Worm (Caenorhabditis elegans) whole organism, L3 larva: ENCODE measurements around the gene lgg-2.

Experiments
- R02D3.7 ChIP-seq: fragments of 150-350 bp; optimal IDR thresholded peaks from 2 replicates; lab custom pipeline; 2014; ENCODE audit warnings: missing biosample characterization, missing genetic modification characterization
- ZK546.5 ChIP-seq: sonication (generic microtip); optimal IDR thresholded peaks from 2 replicates; lab custom pipeline; 2017; ENCODE audit warnings: missing biosample characterization, missing genetic modification characterization
- aly-2 ChIP-seq: fragments of 150-350 bp; optimal IDR thresholded peaks from 2 replicates; lab custom pipeline; 2014; ENCODE audit warnings: missing biosample characterization, missing genetic modification characterization
- ama-1 ChIP-seq: fragments of 150-350 bp; optimal IDR thresholded peaks from 2 replicates; lab custom pipeline; 2018
- ceh-16 ChIP-seq: sonication (generic microtip); optimal IDR thresholded peaks from 2 replicates; lab custom pipeline; 2017; ENCODE audit warnings: missing biosample characterization, missing genetic modification characterization
- ceh-28 ChIP-seq: fragments of 150-350 bp; optimal IDR thresholded peaks from 2 replicates; lab custom pipeline; 2014; ENCODE audit warnings: missing biosample characterization, missing genetic modification reagents, missing genetic modification characterization
- ceh-82 ChIP-seq: fragments of 150-350 bp; optimal IDR thresholded peaks from 2 replicates; lab custom pipeline; 2014; ENCODE audit warnings: missing biosample characterization, missing genetic modification characterization
- ceh-9 ChIP-seq: sonication (generic microtip); optimal IDR thresholded peaks from 2 replicates; lab custom pipeline; 2018; ENCODE audit warnings: missing biosample characterization, missing genetic modification characterization
- daf-12 ChIP-seq: fragments of 150-350 bp; optimal IDR thresholded peaks from 2 replicates; lab custom pipeline; 2014; ENCODE audit warnings: missing biosample characterization, missing genetic modification reagents, missing genetic modification characterization
- egl-27 ChIP-seq: sonication (generic microtip); optimal IDR thresholded peaks from 4 replicates; lab custom pipeline; 2017; ENCODE audit warnings: missing biosample characterization, missing genetic modification reagents, missing genetic modification characterization
- egl-5 ChIP-seq: fragments of 150-350 bp; optimal IDR thresholded peaks from 2 replicates; lab custom pipeline; 2017; ENCODE audit warnings: missing biosample characterization, missing genetic modification reagents, missing genetic modification characterization, inconsistent platforms
- elt-1 ChIP-seq: fragments of 150-350 bp; optimal IDR thresholded peaks from 2 replicates; lab custom pipeline; 2014; ENCODE audit warnings: missing biosample characterization, missing genetic modification characterization
- elt-2 ChIP-seq: sonication (generic microtip); optimal IDR thresholded peaks from 2 replicates; lab custom pipeline; 2016; ENCODE audit warnings: missing genetic modification reagents, mild to moderate bottlenecking, missing genetic modification characterization, missing compliant biosample characterization
- elt-3 ChIP-seq, 3 experiments: fragments of 150-350 bp in 1 of 3; sonication (generic microtip) in 2 of 3; optimal IDR thresholded peaks; 2 replicates in 2 of 3; 4 replicates in 1 of 3; lab custom pipeline; 2014 to 2017; ENCODE audit warnings: missing biosample characterization in 3 of 3, missing genetic modification characterization in 3 of 3
- eor-1 ChIP-seq, 2 experiments: fragments of 150-350 bp; optimal IDR thresholded peaks; 2 replicates each; lab custom pipeline; 2014 to 2018; ENCODE audit warnings: missing biosample characterization in 2 of 2, missing genetic modification characterization in 2 of 2
- fkh-10 ChIP-seq: sonication (generic microtip); optimal IDR thresholded peaks from 2 replicates; lab custom pipeline; 2017; ENCODE audit warnings: missing biosample characterization, missing genetic modification reagents, missing genetic modification characterization
- fkh-2 ChIP-seq: fragments of 150-350 bp; optimal IDR thresholded peaks from 2 replicates; lab custom pipeline; 2014; ENCODE audit warnings: missing biosample characterization, missing genetic modification reagents, missing genetic modification characterization
- fos-1 ChIP-seq: fragments of 150-350 bp; optimal IDR thresholded peaks from 2 replicates; lab custom pipeline; 2014; ENCODE audit warnings: missing biosample characterization, missing genetic modification characterization
- hmg-11 ChIP-seq: sonication (generic microtip); optimal IDR thresholded peaks from 2 replicates; lab custom pipeline; 2016; ENCODE audit warnings: missing genetic modification characterization, missing compliant biosample characterization
- jun-1 ChIP-seq: fragments of 150-350 bp; optimal IDR thresholded peaks from 2 replicates; lab custom pipeline; 2014; ENCODE audit warnings: missing biosample characterization, missing genetic modification reagents, missing genetic modification characterization
- lin-15B ChIP-seq: fragments of 150-350 bp; optimal IDR thresholded peaks from 2 replicates; lab custom pipeline; 2014; ENCODE audit warnings: missing biosample characterization, missing genetic modification characterization
- lin-39 ChIP-seq: fragments of 150-350 bp; optimal IDR thresholded peaks from 2 replicates; lab custom pipeline; 2018; ENCODE audit warnings: missing biosample characterization, missing genetic modification reagents, missing genetic modification characterization
- lsy-12 ChIP-seq: sonication (generic microtip); optimal IDR thresholded peaks from 2 replicates; lab custom pipeline; 2016; ENCODE audit warnings: mild to moderate bottlenecking, missing genetic modification characterization, missing compliant biosample characterization
- mdl-1 ChIP-seq: fragments of 150-350 bp; optimal IDR thresholded peaks from 2 replicates; lab custom pipeline; 2014; ENCODE audit warnings: missing biosample characterization, missing genetic modification characterization
- mml-1 ChIP-seq: fragments of 150-350 bp; sonication (generic microtip); optimal IDR thresholded peaks from 3 replicates; lab custom pipeline; 2014; ENCODE audit warnings: missing biosample characterization, missing genetic modification characterization
- nfya-1 ChIP-seq: sonication (generic microtip); optimal IDR thresholded peaks from 2 replicates; lab custom pipeline; 2017; ENCODE audit warnings: missing genetic modification characterization, mild to moderate bottlenecking, missing compliant biosample characterization, antibody characterized with exemption, moderate library complexity; ENCODE audit not compliant: insufficient read depth
- nhr-11 ChIP-seq: fragments of 150-350 bp; optimal IDR thresholded peaks from 2 replicates; lab custom pipeline; 2014; ENCODE audit warnings: missing biosample characterization, missing genetic modification characterization
- nhr-12 ChIP-seq: fragments of 150-350 bp; optimal IDR thresholded peaks from 2 replicates; lab custom pipeline; 2014; ENCODE audit warnings: missing biosample characterization, missing genetic modification characterization
- nhr-23 ChIP-seq: fragments of 150-350 bp; optimal IDR thresholded peaks from 2 replicates; lab custom pipeline; 2014; ENCODE audit warnings: missing biosample characterization, missing genetic modification reagents, missing genetic modification characterization
- nhr-237 ChIP-seq: fragments of 150-350 bp; optimal IDR thresholded peaks from 2 replicates; lab custom pipeline; 2014; ENCODE audit warnings: missing biosample characterization, missing genetic modification characterization
- nhr-25 ChIP-seq: sonication (generic microtip); optimal IDR thresholded peaks from 2 replicates; lab custom pipeline; 2017; ENCODE audit warnings: missing biosample characterization, missing genetic modification characterization
- nhr-28 ChIP-seq: fragments of 150-350 bp; optimal IDR thresholded peaks from 2 replicates; lab custom pipeline; 2014; ENCODE audit warnings: missing biosample characterization, missing genetic modification characterization
- nhr-67 ChIP-seq: fragments of 150-350 bp; optimal IDR thresholded peaks from 2 replicates; lab custom pipeline; 2014; ENCODE audit warnings: missing biosample characterization, missing genetic modification characterization
- nhr-76 ChIP-seq: fragments of 150-350 bp; sonication (generic microtip); optimal IDR thresholded peaks from 5 replicates; lab custom pipeline; 2014; ENCODE audit warnings: missing biosample characterization, missing genetic modification characterization
- nhr-77 ChIP-seq: fragments of 150-350 bp; optimal IDR thresholded peaks from 2 replicates; lab custom pipeline; 2014; ENCODE audit warnings: missing biosample characterization, missing genetic modification characterization
- pha-4 ChIP-seq: fragments of 150-350 bp; optimal IDR thresholded peaks from 2 replicates; lab custom pipeline; 2014; ENCODE audit warnings: missing biosample characterization, missing genetic modification reagents, missing genetic modification characterization
- pqm-1 ChIP-seq: fragments of 150-350 bp; optimal IDR thresholded peaks from 2 replicates; lab custom pipeline; 2017; ENCODE audit warnings: missing biosample characterization, missing genetic modification characterization, inconsistent platforms
- sea-2 ChIP-seq: fragments of 150-350 bp; sonication (generic microtip); optimal IDR thresholded peaks from 4 replicates; lab custom pipeline; 2014; ENCODE audit warnings: missing biosample characterization, missing genetic modification reagents, missing genetic modification characterization
- skn-1 ChIP-seq: fragments of 150-350 bp; optimal IDR thresholded peaks from 2 replicates; lab custom pipeline; 2014; ENCODE audit warnings: missing biosample characterization, missing genetic modification characterization
- snpc-4 ChIP-seq: fragments of 150-350 bp; optimal IDR thresholded peaks from 2 replicates; lab custom pipeline; 2014; ENCODE audit warnings: missing biosample characterization, missing genetic modification characterization
- tbx-2 ChIP-seq: sonication (generic microtip); optimal IDR thresholded peaks from 2 replicates; lab custom pipeline; 2016; ENCODE audit warnings: mild to moderate bottlenecking, missing genetic modification characterization, missing compliant biosample characterization
- unc-39 ChIP-seq: sonication (generic microtip); optimal IDR thresholded peaks from 4 replicates; lab custom pipeline; 2017; ENCODE audit warnings: missing biosample characterization, missing genetic modification characterization
- unc-62 ChIP-seq: fragments of 150-350 bp; sonication (generic microtip); optimal IDR thresholded peaks from 4 replicates; lab custom pipeline; 2014; ENCODE audit warnings: missing biosample characterization, missing genetic modification reagents, missing genetic modification characterization
- zag-1 ChIP-seq: fragments of 150-350 bp; optimal IDR thresholded peaks from 2 replicates; lab custom pipeline; 2014; ENCODE audit warnings: missing biosample characterization, missing genetic modification characterization
- ztf-11 ChIP-seq: fragments of 150-350 bp; optimal IDR thresholded peaks from 2 replicates; lab custom pipeline; 2014; ENCODE audit warnings: missing biosample characterization, missing genetic modification characterization
- ztf-4 ChIP-seq: fragments of 150-350 bp; optimal IDR thresholded peaks from 2 replicates; lab custom pipeline; 2014; ENCODE audit warnings: missing biosample characterization, missing genetic modification characterization

Gene lgg-2

ce11 chrIV:10936906-10937540 is 1.3 kb upstream of the lgg-2 start, which contains the start of gene fic-1:
fic-1 (plus strand) TSS chrIV:10937454.
- TF ChIP-seq pha-4 (tag; lab: Kevin White, UChicago), result peak; percentile 92
- TF ChIP-seq ZK546.5 (tag; lab: Kevin White, UChicago), result no peak
- TF ChIP-seq nhr-76 (tag; lab: Kevin White, UChicago), result no peak
- no peak for TF ChIP-seq aly-2 (tag; lab: Kevin White, UChicago)
- no peak for TF ChIP-seq ztf-4 (tag; lab: Kevin White, UChicago)
- TF ChIP-seq daf-12 (tag; lab: Kevin White, UChicago), result no peak
- peak; percentile 82 for TF ChIP-seq nfya-1
- peak; percentile 73 for TF ChIP-seq snpc-4
- TF ChIP-seq mml-1 (tag; lab: Kevin White, UChicago), result no peak
- TF ChIP-seq ztf-11, result no peak
- TF ChIP-seq jun-1, result no peak
- no peak for TF ChIP-seq nhr-237 (tag; lab: Kevin White, UChicago)
- TF ChIP-seq sea-2 (GFP tag; lab: Kevin White, UChicago), result peak; percentile 78
- TF ChIP-seq nhr-23, result no peak
- TF ChIP-seq nhr-77, result no peak
- TF ChIP-seq lsy-12 (tag; lab: Kevin White, UChicago), result peak; percentile 4
- TF ChIP-seq egl-5, result peak; percentile 60
- TF ChIP-seq ceh-28 (tag; lab: Kevin White, UChicago), result peak; percentile 91
- no peak for TF ChIP-seq ama-1 (lab: Kevin White, UChicago)
- no peak for TF ChIP-seq hmg-11 (tag; lab: Kevin White, UChicago)
- peak; percentile 94 for TF ChIP-seq fkh-10 (GFP tag; lab: Kevin White, UChicago)
- no peak for TF ChIP-seq nhr-12
- no peak for TF ChIP-seq nhr-25 (tag; lab: Kevin White, UChicago)
- peak; percentile 16 for TF ChIP-seq skn-1
- TF ChIP-seq nhr-11 (tag; lab: Kevin White, UChicago), result no peak
- TF ChIP-seq ceh-16 (tag; lab: Kevin White, UChicago), result no peak
- no peak for TF ChIP-seq elt-1 (tag; lab: Kevin White, UChicago)
- peak; percentile 15 for TF ChIP-seq R02D3.7
- no peak for TF ChIP-seq nhr-28 (tag; lab: Kevin White, UChicago)
- peak; percentile 11 for TF ChIP-seq fkh-2 (tag; lab: Kevin White, UChicago)
- no peak for TF ChIP-seq mdl-1 (tag; lab: Kevin White, UChicago)
- TF ChIP-seq nhr-67 (tag; lab: Kevin White, UChicago), result no peak
- TF ChIP-seq ceh-9 (tag; lab: Kevin White, UChicago), result no peak
- no peak for TF ChIP-seq ceh-82 (tag; lab: Kevin White, UChicago)
- no peak for TF ChIP-seq elt-3 (tag; optimal IDR thresholded peaks at IDR 0.05; lab: Kevin White, UChicago)
- no peak for TF ChIP-seq tbx-2 (tag; lab: Kevin White, UChicago)
- peak in 1 of 2 experiments; percentile 12 for TF ChIP-seq eor-1 (tag; optimal IDR thresholded peaks at IDR 0.05; lab: Kevin White, UChicago)
- TF ChIP-seq elt-2 (tag; lab: Kevin White, UChicago), result peak; percentile 28
- TF ChIP-seq zag-1 (tag; lab: Kevin White, UChicago), result no peak
- TF ChIP-seq lin-39 (tag; lab: Kevin White, UChicago), result no peak
- peak; percentile 51 for TF ChIP-seq lin-15B (tag; lab: Kevin White, UChicago)
- no peak for TF ChIP-seq egl-27
- TF ChIP-seq pqm-1 (tag; lab: Kevin White, UChicago), result peak; percentile 34

- TF ChIP-seq zag-1 (tag; lab: Kevin White, UChicago) (no peak), R02D3.7 (no peak), skn-1 (no peak), elt-3 (tag; optimal IDR thresholded peaks at IDR 0.05; lab: Kevin White, UChicago) (peak in 1 of 3 experiments; percentile 17), nhr-23 (peak; percentile 80), nhr-12 (no peak), eor-1 (tag; optimal IDR thresholded peaks at IDR 0.05; lab: Kevin White, UChicago) (peak in 1 of 2 experiments; percentile 32), tbx-2 (tag; lab: Kevin White, UChicago) (peak; percentile 56), fkh-10 (GFP tag; lab: Kevin White, UChicago) (no peak), mml-1 (tag; lab: Kevin White, UChicago) (peak; percentile 81), lsy-12 (tag; lab: Kevin White, UChicago) (peak; percentile 90), ceh-28 (tag; lab: Kevin White, UChicago) (peak; percentile 65), fos-1 (tag; lab: Kevin White, UChicago) (no peak), daf-12 (tag; lab: Kevin White, UChicago) (no peak), nhr-67 (tag; lab: Kevin White, UChicago) (no peak), pqm-1 (tag; lab: Kevin White, UChicago) (peak; percentile 64), nhr-25 (tag; lab: Kevin White, UChicago) (peak; percentile 40), elt-2 (tag; lab: Kevin White, UChicago) (peak; percentile 59), nhr-76 (tag; lab: Kevin White, UChicago) (no peak), egl-27 (peak; percentile 53), unc-39 (tag; lab: Kevin White, UChicago) (no peak), nhr-11 (tag; lab: Kevin White, UChicago) (no peak), lin-39 (tag; lab: Kevin White, UChicago) (peak; percentile 43), ceh-82 (tag; lab: Kevin White, UChicago) (no peak), snpc-4 (peak; percentile 26), ama-1 (lab: Kevin White, UChicago) (peak; percentile 80), elt-1 (tag; lab: Kevin White, UChicago) (peak; percentile 32), lin-15B (tag; lab: Kevin White, UChicago) (peak; percentile 26), jun-1 (peak; percentile 75), pha-4 (tag; lab: Kevin White, UChicago) (peak; percentile 63), unc-62 (GFP tag; lab: Kevin White, UChicago) (peak; percentile 57), nhr-28 (tag; lab: Kevin White, UChicago) (no peak), egl-5 (peak; percentile 95), nfya-1 (peak; percentile 90), sea-2 (GFP tag; lab: Kevin White, UChicago) (no peak), nhr-237 (tag; lab: Kevin White, UChicago) (no peak), hmg-11 (tag; lab: Kevin White, UChicago) (no peak), ztf-4 (tag; lab: Kevin White, UChicago) (peak; percentile 65)
Observed at ce11 chrIV:10935336-10935735, 367 bp downstream of the lgg-2 start.
